Worm (Caenorhabditis elegans) whole organism, L3 larva: ENCODE measurements around the gene sel-2.

Experiments used
- R02D3.7 ChIP-seq: fragments of 150-350 bp; optimal IDR thresholded peaks from 2 replicates; lab custom pipeline; 2014; ENCODE audit warnings: missing biosample characterization, missing genetic modification characterization
- ZK546.5 ChIP-seq: sonication (generic microtip); optimal IDR thresholded peaks from 2 replicates; lab custom pipeline; 2017; ENCODE audit warnings: missing biosample characterization, missing genetic modification characterization
- ama-1 ChIP-seq: fragments of 150-350 bp; optimal IDR thresholded peaks from 2 replicates; lab custom pipeline; 2018
- ceh-16 ChIP-seq: sonication (generic microtip); optimal IDR thresholded peaks from 2 replicates; lab custom pipeline; 2017; ENCODE audit warnings: missing biosample characterization, missing genetic modification characterization
- ceh-28 ChIP-seq: fragments of 150-350 bp; optimal IDR thresholded peaks from 2 replicates; lab custom pipeline; 2014; ENCODE audit warnings: missing biosample characterization, missing genetic modification reagents, missing genetic modification characterization
- ceh-82 ChIP-seq: fragments of 150-350 bp; optimal IDR thresholded peaks from 2 replicates; lab custom pipeline; 2014; ENCODE audit warnings: missing biosample characterization, missing genetic modification characterization
- ceh-9 ChIP-seq: sonication (generic microtip); optimal IDR thresholded peaks from 2 replicates; lab custom pipeline; 2018; ENCODE audit warnings: missing biosample characterization, missing genetic modification characterization
- egl-27 ChIP-seq: sonication (generic microtip); optimal IDR thresholded peaks from 4 replicates; lab custom pipeline; 2017; ENCODE audit warnings: missing biosample characterization, missing genetic modification reagents, missing genetic modification characterization
- egl-5 ChIP-seq: fragments of 150-350 bp; optimal IDR thresholded peaks from 2 replicates; lab custom pipeline; 2017; ENCODE audit warnings: missing biosample characterization, missing genetic modification reagents, missing genetic modification characterization, inconsistent platforms
- elt-1 ChIP-seq: fragments of 150-350 bp; optimal IDR thresholded peaks from 2 replicates; lab custom pipeline; 2014; ENCODE audit warnings: missing biosample characterization, missing genetic modification characterization
- elt-2 ChIP-seq: sonication (generic microtip); optimal IDR thresholded peaks from 2 replicates; lab custom pipeline; 2016; ENCODE audit warnings: missing genetic modification reagents, mild to moderate bottlenecking, missing genetic modification characterization, missing compliant biosample characterization
- elt-3 ChIP-seq, 3 experiments: fragments of 150-350 bp in 1 of 3; sonication (generic microtip) in 2 of 3; optimal IDR thresholded peaks; 2 replicates in 2 of 3; 4 replicates in 1 of 3; lab custom pipeline; 2014 to 2017; ENCODE audit warnings: missing biosample characterization in 3 of 3, missing genetic modification characterization in 3 of 3
- eor-1 ChIP-seq, 2 experiments: fragments of 150-350 bp; optimal IDR thresholded peaks; 2 replicates each; lab custom pipeline; 2014 to 2018; ENCODE audit warnings: missing biosample characterization in 2 of 2, missing genetic modification characterization in 2 of 2
- fkh-10 ChIP-seq: sonication (generic microtip); optimal IDR thresholded peaks from 2 replicates; lab custom pipeline; 2017; ENCODE audit warnings: missing biosample characterization, missing genetic modification reagents, missing genetic modification characterization
- fkh-2 ChIP-seq: fragments of 150-350 bp; optimal IDR thresholded peaks from 2 replicates; lab custom pipeline; 2014; ENCODE audit warnings: missing biosample characterization, missing genetic modification reagents, missing genetic modification characterization
- fos-1 ChIP-seq: fragments of 150-350 bp; optimal IDR thresholded peaks from 2 replicates; lab custom pipeline; 2014; ENCODE audit warnings: missing biosample characterization, missing genetic modification characterization
- hmg-11 ChIP-seq: sonication (generic microtip); optimal IDR thresholded peaks from 2 replicates; lab custom pipeline; 2016; ENCODE audit warnings: missing genetic modification characterization, missing compliant biosample characterization
- jun-1 ChIP-seq: fragments of 150-350 bp; optimal IDR thresholded peaks from 2 replicates; lab custom pipeline; 2014; ENCODE audit warnings: missing biosample characterization, missing genetic modification reagents, missing genetic modification characterization
- lin-15B ChIP-seq: fragments of 150-350 bp; optimal IDR thresholded peaks from 2 replicates; lab custom pipeline; 2014; ENCODE audit warnings: missing biosample characterization, missing genetic modification characterization
- lin-39 ChIP-seq: fragments of 150-350 bp; optimal IDR thresholded peaks from 2 replicates; lab custom pipeline; 2018; ENCODE audit warnings: missing biosample characterization, missing genetic modification reagents, missing genetic modification characterization
- lsy-12 ChIP-seq: sonication (generic microtip); optimal IDR thresholded peaks from 2 replicates; lab custom pipeline; 2016; ENCODE audit warnings: mild to moderate bottlenecking, missing genetic modification characterization, missing compliant biosample characterization
- mdl-1 ChIP-seq: fragments of 150-350 bp; optimal IDR thresholded peaks from 2 replicates; lab custom pipeline; 2014; ENCODE audit warnings: missing biosample characterization, missing genetic modification characterization
- mml-1 ChIP-seq: fragments of 150-350 bp; sonication (generic microtip); optimal IDR thresholded peaks from 3 replicates; lab custom pipeline; 2014; ENCODE audit warnings: missing biosample characterization, missing genetic modification characterization
- nfya-1 ChIP-seq: sonication (generic microtip); optimal IDR thresholded peaks from 2 replicates; lab custom pipeline; 2017; ENCODE audit warnings: missing genetic modification characterization, mild to moderate bottlenecking, missing compliant biosample characterization, antibody characterized with exemption, moderate library complexity; ENCODE audit not compliant: insufficient read depth
- nhr-11 ChIP-seq: fragments of 150-350 bp; optimal IDR thresholded peaks from 2 replicates; lab custom pipeline; 2014; ENCODE audit warnings: missing biosample characterization, missing genetic modification characterization
- nhr-12 ChIP-seq: fragments of 150-350 bp; optimal IDR thresholded peaks from 2 replicates; lab custom pipeline; 2014; ENCODE audit warnings: missing biosample characterization, missing genetic modification characterization
- nhr-23 ChIP-seq: fragments of 150-350 bp; optimal IDR thresholded peaks from 2 replicates; lab custom pipeline; 2014; ENCODE audit warnings: missing biosample characterization, missing genetic modification reagents, missing genetic modification characterization
- nhr-237 ChIP-seq: fragments of 150-350 bp; optimal IDR thresholded peaks from 2 replicates; lab custom pipeline; 2014; ENCODE audit warnings: missing biosample characterization, missing genetic modification characterization
- nhr-25 ChIP-seq: sonication (generic microtip); optimal IDR thresholded peaks from 2 replicates; lab custom pipeline; 2017; ENCODE audit warnings: missing biosample characterization, missing genetic modification characterization
- nhr-28 ChIP-seq: fragments of 150-350 bp; optimal IDR thresholded peaks from 2 replicates; lab custom pipeline; 2014; ENCODE audit warnings: missing biosample characterization, missing genetic modification characterization
- nhr-43 ChIP-seq: sonication (generic microtip); optimal IDR thresholded peaks from 2 replicates; lab custom pipeline; 2016; ENCODE audit warnings: mild to moderate bottlenecking, missing genetic modification characterization, missing compliant biosample characterization; ENCODE audit not compliant: poor library complexity, severe bottlenecking
- nhr-67 ChIP-seq: fragments of 150-350 bp; optimal IDR thresholded peaks from 2 replicates; lab custom pipeline; 2014; ENCODE audit warnings: missing biosample characterization, missing genetic modification characterization
- nhr-76 ChIP-seq: fragments of 150-350 bp; sonication (generic microtip); optimal IDR thresholded peaks from 5 replicates; lab custom pipeline; 2014; ENCODE audit warnings: missing biosample characterization, missing genetic modification characterization
- nhr-77 ChIP-seq: fragments of 150-350 bp; optimal IDR thresholded peaks from 2 replicates; lab custom pipeline; 2014; ENCODE audit warnings: missing biosample characterization, missing genetic modification characterization
- pha-4 ChIP-seq: fragments of 150-350 bp; optimal IDR thresholded peaks from 2 replicates; lab custom pipeline; 2014; ENCODE audit warnings: missing biosample characterization, missing genetic modification reagents, missing genetic modification characterization
- pqm-1 ChIP-seq: fragments of 150-350 bp; optimal IDR thresholded peaks from 2 replicates; lab custom pipeline; 2017; ENCODE audit warnings: missing biosample characterization, missing genetic modification characterization, inconsistent platforms
- sea-2 ChIP-seq: fragments of 150-350 bp; sonication (generic microtip); optimal IDR thresholded peaks from 4 replicates; lab custom pipeline; 2014; ENCODE audit warnings: missing biosample characterization, missing genetic modification reagents, missing genetic modification characterization
- snpc-4 ChIP-seq: fragments of 150-350 bp; optimal IDR thresholded peaks from 2 replicates; lab custom pipeline; 2014; ENCODE audit warnings: missing biosample characterization, missing genetic modification characterization
- tbx-2 ChIP-seq: sonication (generic microtip); optimal IDR thresholded peaks from 2 replicates; lab custom pipeline; 2016; ENCODE audit warnings: mild to moderate bottlenecking, missing genetic modification characterization, missing compliant biosample characterization
- unc-39 ChIP-seq: sonication (generic microtip); optimal IDR thresholded peaks from 4 replicates; lab custom pipeline; 2017; ENCODE audit warnings: missing biosample characterization, missing genetic modification characterization
- unc-62 ChIP-seq: fragments of 150-350 bp; sonication (generic microtip); optimal IDR thresholded peaks from 4 replicates; lab custom pipeline; 2014; ENCODE audit warnings: missing biosample characterization, missing genetic modification reagents, missing genetic modification characterization
- zag-1 ChIP-seq: fragments of 150-350 bp; optimal IDR thresholded peaks from 2 replicates; lab custom pipeline; 2014; ENCODE audit warnings: missing biosample characterization, missing genetic modification characterization
- ztf-4 ChIP-seq: fragments of 150-350 bp; optimal IDR thresholded peaks from 2 replicates; lab custom pipeline; 2014; ENCODE audit warnings: missing biosample characterization, missing genetic modification characterization

The sel-2 gene

DNA sequence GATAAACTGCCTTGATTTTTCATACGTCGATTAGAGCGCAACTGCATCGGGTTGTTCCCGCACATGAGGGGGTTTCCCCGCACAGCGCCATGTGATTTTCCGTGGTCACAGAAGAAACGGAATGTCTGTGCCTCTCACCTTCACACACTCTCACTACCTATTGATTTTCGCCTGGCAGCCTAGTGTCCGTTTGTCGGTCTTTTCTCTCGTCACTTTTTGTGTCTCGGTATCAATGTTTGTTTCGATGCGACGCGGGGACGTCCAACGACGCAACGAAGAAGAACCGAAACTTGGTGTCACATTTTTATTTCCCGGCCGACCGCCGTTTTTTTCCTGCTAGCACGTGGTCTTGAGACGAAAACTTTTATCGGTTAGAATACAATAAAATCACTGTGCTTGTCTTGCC, 37.2 kb upstream of the sel-2 start:
- TF ChIP-seq ceh-9 (tag; lab: Kevin White, UChicago) (no peak), nhr-76 (tag; lab: Kevin White, UChicago) (peak; percentile 21), tbx-2 (tag; lab: Kevin White, UChicago) (peak; percentile 74), eor-1 (tag; optimal IDR thresholded peaks at IDR 0.05; lab: Kevin White, UChicago) (no peak), nhr-11 (peak; percentile 87), fos-1 (tag; lab: Kevin White, UChicago) (peak; percentile 28), lin-39 (tag; lab: Kevin White, UChicago) (peak; percentile 90), nhr-77 (no peak), lin-15B (tag; lab: Kevin White, UChicago) (peak; percentile 87), ztf-4 (tag; lab: Kevin White, UChicago) (peak; percentile 15), nhr-23 (tag; lab: Kevin White, UChicago) (peak; percentile 92), zag-1 (tag; lab: Kevin White, UChicago) (no peak), lsy-12 (tag; lab: Kevin White, UChicago) (peak; percentile 87), nhr-25 (peak; percentile 98), nhr-12 (tag; lab: Kevin White, UChicago) (no peak), fkh-10 (peak; percentile 49), elt-3 (tag; optimal IDR thresholded peaks at IDR 0.05; lab: Kevin White, UChicago) (peak in 1 of 3 experiments; percentile 93), jun-1 (tag; lab: Kevin White, UChicago) (peak; percentile 93), egl-5 (peak; percentile 88), mdl-1 (peak; percentile 99), ZK546.5 (no peak), egl-27 (tag; lab: Kevin White, UChicago) (peak; percentile 35), snpc-4 (peak; percentile 83), unc-62 (GFP tag; lab: Kevin White, UChicago) (peak; percentile 56), R02D3.7 (peak; percentile 64), nhr-237 (tag; lab: Kevin White, UChicago) (no peak), nhr-28 (tag; lab: Kevin White, UChicago) (no peak), hmg-11 (tag; lab: Kevin White, UChicago) (peak; percentile 81), elt-1 (tag; lab: Kevin White, UChicago) (peak; percentile 25), nfya-1 (tag; lab: Kevin White, UChicago) (peak; percentile 90), nhr-43 (peak; percentile 93), pqm-1 (tag; lab: Kevin White, UChicago) (peak; percentile 98), mml-1 (tag; lab: Kevin White, UChicago) (peak; percentile 24), fkh-2 (no peak), ceh-82 (tag; lab: Kevin White, UChicago) (no peak), ceh-16 (tag; lab: Kevin White, UChicago) (no peak), nhr-67 (no peak), pha-4 (tag; lab: Kevin White, UChicago) (peak; percentile 94), elt-2 (tag; lab: Kevin White, UChicago) (peak; percentile 96), unc-39 (tag; lab: Kevin White, UChicago) (no peak), sea-2 (GFP tag; lab: Kevin White, UChicago) (peak; percentile 47), ama-1 (lab: Kevin White, UChicago) (peak; percentile 30), ceh-28 (peak; percentile 95)
- TF ChIP-seq, all 47 proteins: peak for 30

- TF ChIP-seq elt-3 (tag; optimal IDR thresholded peaks at IDR 0.05; lab: Kevin White, UChicago) = no peak
- TF ChIP-seq pqm-1 (tag; lab: Kevin White, UChicago) = peak; percentile 59
- TF ChIP-seq elt-2 (tag; lab: Kevin White, UChicago) = peak; percentile 44
Measured at ce11 chrIII:4647878-4648277, 35.7 kb upstream of the sel-2 start, which contains the start of gene T23F11.6. Gene T23F11.6 (minus strand): TSS chrIII:4647922.
